Worm (Caenorhabditis elegans): ENCODE results near the gene pkc-1.

DNA sequence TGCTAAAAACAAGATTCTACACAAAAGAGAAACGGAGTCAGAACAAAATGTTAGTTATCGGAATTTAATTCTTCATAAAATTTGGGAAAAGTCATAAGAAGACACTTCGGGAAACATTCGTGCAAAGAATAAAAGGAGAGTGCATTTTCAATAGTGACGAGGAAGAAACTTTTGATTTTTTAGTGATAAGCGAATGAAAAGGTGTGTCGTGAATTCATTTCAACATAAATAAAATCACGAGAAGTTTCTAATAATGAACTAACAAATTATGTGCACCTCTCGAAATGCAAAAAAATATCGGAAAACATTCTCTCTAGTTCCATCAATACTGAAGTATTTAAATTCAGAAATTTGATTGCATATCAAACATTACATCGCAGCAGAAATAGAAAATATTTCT lies 44.0 kb upstream of the pkc-1 start:
- TF ChIP-seq flt-1 (GFP tag; IDR thresholded peaks at IDR 0.05) (no peak), klf-2 (GFP tag; conservative IDR thresholded peaks at IDR 0.05) (no peak), med-1 (GFP tag; optimal IDR thresholded peaks at IDR 0.05; ENCODE audit: insufficient read depth) (no peak), ref-1 (GFP tag; conservative IDR thresholded peaks at IDR 0.05) (no peak), tab-1 (GFP tag; IDR thresholded peaks at IDR 0.05) (no peak), cog-1 (tag; optimal IDR thresholded peaks at IDR 0.05) (no peak), ztf-29 (GFP tag; IDR thresholded peaks at IDR 0.05) (no peak), ztf-23 (GFP tag; IDR thresholded peaks at IDR 0.05) (no peak), T22C8.4 (GFP tag; IDR thresholded peaks at IDR 0.05) (no peak)

Measured in whole organism, midembryonic.